Worm (Caenorhabditis elegans) whole organism, L3 larva: Measurements from ENCODE around the gene F59F5.7.

ENCODE experiments used
- R02D3.7 ChIP-seq: fragments of 150-350 bp; optimal IDR thresholded peaks from 2 replicates; lab custom pipeline; 2014; ENCODE audit warnings: missing biosample characterization, missing genetic modification characterization
- ZK546.5 ChIP-seq: sonication (generic microtip); optimal IDR thresholded peaks from 2 replicates; lab custom pipeline; 2017; ENCODE audit warnings: missing biosample characterization, missing genetic modification characterization
- ceh-16 ChIP-seq: sonication (generic microtip); optimal IDR thresholded peaks from 2 replicates; lab custom pipeline; 2017; ENCODE audit warnings: missing biosample characterization, missing genetic modification characterization
- ceh-28 ChIP-seq: fragments of 150-350 bp; optimal IDR thresholded peaks from 2 replicates; lab custom pipeline; 2014; ENCODE audit warnings: missing biosample characterization, missing genetic modification reagents, missing genetic modification characterization
- ceh-82 ChIP-seq: fragments of 150-350 bp; optimal IDR thresholded peaks from 2 replicates; lab custom pipeline; 2014; ENCODE audit warnings: missing biosample characterization, missing genetic modification characterization
- ceh-9 ChIP-seq: sonication (generic microtip); optimal IDR thresholded peaks from 2 replicates; lab custom pipeline; 2018; ENCODE audit warnings: missing biosample characterization, missing genetic modification characterization
- daf-12 ChIP-seq: fragments of 150-350 bp; optimal IDR thresholded peaks from 2 replicates; lab custom pipeline; 2014; ENCODE audit warnings: missing biosample characterization, missing genetic modification reagents, missing genetic modification characterization
- egl-27 ChIP-seq: sonication (generic microtip); optimal IDR thresholded peaks from 4 replicates; lab custom pipeline; 2017; ENCODE audit warnings: missing biosample characterization, missing genetic modification reagents, missing genetic modification characterization
- egl-5 ChIP-seq: fragments of 150-350 bp; optimal IDR thresholded peaks from 2 replicates; lab custom pipeline; 2017; ENCODE audit warnings: missing biosample characterization, missing genetic modification reagents, missing genetic modification characterization, inconsistent platforms
- elt-2 ChIP-seq: sonication (generic microtip); optimal IDR thresholded peaks from 2 replicates; lab custom pipeline; 2016; ENCODE audit warnings: missing genetic modification reagents, mild to moderate bottlenecking, missing genetic modification characterization, missing compliant biosample characterization
- eor-1 ChIP-seq, 2 experiments: fragments of 150-350 bp; optimal IDR thresholded peaks; 2 replicates each; lab custom pipeline; 2014 to 2018; ENCODE audit warnings: missing biosample characterization in 2 of 2, missing genetic modification characterization in 2 of 2
- fkh-10 ChIP-seq: sonication (generic microtip); optimal IDR thresholded peaks from 2 replicates; lab custom pipeline; 2017; ENCODE audit warnings: missing biosample characterization, missing genetic modification reagents, missing genetic modification characterization
- hmg-11 ChIP-seq: sonication (generic microtip); optimal IDR thresholded peaks from 2 replicates; lab custom pipeline; 2016; ENCODE audit warnings: missing genetic modification characterization, missing compliant biosample characterization
- jun-1 ChIP-seq: fragments of 150-350 bp; optimal IDR thresholded peaks from 2 replicates; lab custom pipeline; 2014; ENCODE audit warnings: missing biosample characterization, missing genetic modification reagents, missing genetic modification characterization
- lin-15B ChIP-seq: fragments of 150-350 bp; optimal IDR thresholded peaks from 2 replicates; lab custom pipeline; 2014; ENCODE audit warnings: missing biosample characterization, missing genetic modification characterization
- lin-39 ChIP-seq: fragments of 150-350 bp; optimal IDR thresholded peaks from 2 replicates; lab custom pipeline; 2018; ENCODE audit warnings: missing biosample characterization, missing genetic modification reagents, missing genetic modification characterization
- lsy-12 ChIP-seq: sonication (generic microtip); optimal IDR thresholded peaks from 2 replicates; lab custom pipeline; 2016; ENCODE audit warnings: mild to moderate bottlenecking, missing genetic modification characterization, missing compliant biosample characterization
- mdl-1 ChIP-seq: fragments of 150-350 bp; optimal IDR thresholded peaks from 2 replicates; lab custom pipeline; 2014; ENCODE audit warnings: missing biosample characterization, missing genetic modification characterization
- mml-1 ChIP-seq: fragments of 150-350 bp; sonication (generic microtip); optimal IDR thresholded peaks from 3 replicates; lab custom pipeline; 2014; ENCODE audit warnings: missing biosample characterization, missing genetic modification characterization
- nfya-1 ChIP-seq: sonication (generic microtip); optimal IDR thresholded peaks from 2 replicates; lab custom pipeline; 2017; ENCODE audit warnings: missing genetic modification characterization, mild to moderate bottlenecking, missing compliant biosample characterization, antibody characterized with exemption, moderate library complexity; ENCODE audit not compliant: insufficient read depth
- nhr-11 ChIP-seq: fragments of 150-350 bp; optimal IDR thresholded peaks from 2 replicates; lab custom pipeline; 2014; ENCODE audit warnings: missing biosample characterization, missing genetic modification characterization
- nhr-12 ChIP-seq: fragments of 150-350 bp; optimal IDR thresholded peaks from 2 replicates; lab custom pipeline; 2014; ENCODE audit warnings: missing biosample characterization, missing genetic modification characterization
- nhr-23 ChIP-seq: fragments of 150-350 bp; optimal IDR thresholded peaks from 2 replicates; lab custom pipeline; 2014; ENCODE audit warnings: missing biosample characterization, missing genetic modification reagents, missing genetic modification characterization
- nhr-25 ChIP-seq: sonication (generic microtip); optimal IDR thresholded peaks from 2 replicates; lab custom pipeline; 2017; ENCODE audit warnings: missing biosample characterization, missing genetic modification characterization
- nhr-28 ChIP-seq: fragments of 150-350 bp; optimal IDR thresholded peaks from 2 replicates; lab custom pipeline; 2014; ENCODE audit warnings: missing biosample characterization, missing genetic modification characterization
- nhr-43 ChIP-seq: sonication (generic microtip); optimal IDR thresholded peaks from 2 replicates; lab custom pipeline; 2016; ENCODE audit warnings: mild to moderate bottlenecking, missing genetic modification characterization, missing compliant biosample characterization; ENCODE audit not compliant: poor library complexity, severe bottlenecking
- nhr-76 ChIP-seq: fragments of 150-350 bp; sonication (generic microtip); optimal IDR thresholded peaks from 5 replicates; lab custom pipeline; 2014; ENCODE audit warnings: missing biosample characterization, missing genetic modification characterization
- nhr-77 ChIP-seq: fragments of 150-350 bp; optimal IDR thresholded peaks from 2 replicates; lab custom pipeline; 2014; ENCODE audit warnings: missing biosample characterization, missing genetic modification characterization
- pha-4 ChIP-seq: fragments of 150-350 bp; optimal IDR thresholded peaks from 2 replicates; lab custom pipeline; 2014; ENCODE audit warnings: missing biosample characterization, missing genetic modification reagents, missing genetic modification characterization
- pqm-1 ChIP-seq: fragments of 150-350 bp; optimal IDR thresholded peaks from 2 replicates; lab custom pipeline; 2017; ENCODE audit warnings: missing biosample characterization, missing genetic modification characterization, inconsistent platforms
- sea-2 ChIP-seq: fragments of 150-350 bp; sonication (generic microtip); optimal IDR thresholded peaks from 4 replicates; lab custom pipeline; 2014; ENCODE audit warnings: missing biosample characterization, missing genetic modification reagents, missing genetic modification characterization
- skn-1 ChIP-seq: fragments of 150-350 bp; optimal IDR thresholded peaks from 2 replicates; lab custom pipeline; 2014; ENCODE audit warnings: missing biosample characterization, missing genetic modification characterization
- snpc-4 ChIP-seq: fragments of 150-350 bp; optimal IDR thresholded peaks from 2 replicates; lab custom pipeline; 2014; ENCODE audit warnings: missing biosample characterization, missing genetic modification characterization
- tbx-2 ChIP-seq: sonication (generic microtip); optimal IDR thresholded peaks from 2 replicates; lab custom pipeline; 2016; ENCODE audit warnings: mild to moderate bottlenecking, missing genetic modification characterization, missing compliant biosample characterization
- unc-39 ChIP-seq: sonication (generic microtip); optimal IDR thresholded peaks from 4 replicates; lab custom pipeline; 2017; ENCODE audit warnings: missing biosample characterization, missing genetic modification characterization
- unc-62 ChIP-seq: fragments of 150-350 bp; sonication (generic microtip); optimal IDR thresholded peaks from 4 replicates; lab custom pipeline; 2014; ENCODE audit warnings: missing biosample characterization, missing genetic modification reagents, missing genetic modification characterization
- zag-1 ChIP-seq: fragments of 150-350 bp; optimal IDR thresholded peaks from 2 replicates; lab custom pipeline; 2014; ENCODE audit warnings: missing biosample characterization, missing genetic modification characterization
- ztf-11 ChIP-seq: fragments of 150-350 bp; optimal IDR thresholded peaks from 2 replicates; lab custom pipeline; 2014; ENCODE audit warnings: missing biosample characterization, missing genetic modification characterization
- ztf-4 ChIP-seq: fragments of 150-350 bp; optimal IDR thresholded peaks from 2 replicates; lab custom pipeline; 2014; ENCODE audit warnings: missing biosample characterization, missing genetic modification characterization

The F59F5.7 gene

ce11 chrX:10541789-10542188 is 17.5 kb upstream of the F59F5.7 start:
- TF ChIP-seq ztf-11 (tag; lab: Kevin White, UChicago): no peak
- no peak for TF ChIP-seq nhr-28 (tag; lab: Kevin White, UChicago)
- no peak for TF ChIP-seq R02D3.7 (tag; lab: Kevin White, UChicago)
- TF ChIP-seq egl-27 (tag; lab: Kevin White, UChicago): no peak
- TF ChIP-seq ceh-82: no peak
- TF ChIP-seq mdl-1: no peak
- no peak for TF ChIP-seq egl-5 (tag; lab: Kevin White, UChicago)
- TF ChIP-seq, all 47 proteins: peak for 0

- no peak for TF ChIP-seq R02D3.7 (tag; lab: Kevin White, UChicago)
- peak; percentile 27 for TF ChIP-seq elt-2 (tag; lab: Kevin White, UChicago)
- peak; percentile 22 for TF ChIP-seq pqm-1 (tag; lab: Kevin White, UChicago)
- TF ChIP-seq, all 47 proteins: peak for 2
These were observed 16.8 kb upstream of the F59F5.7 start, which contains the start of the genes F59F5.3 and F59F5.4 for ce11 chrX:10542313-10543048. Gene F59F5.3 (minus strand): TSS chrX:10542413. Gene F59F5.4 (plus strand): TSS chrX:10542998.

ce11 chrX:10545716-10546115 is 13.6 kb upstream of the F59F5.7 start, which contains the start of gene F59F5.5:
Gene F59F5.5 (plus strand): TSS chrX:10546016.
- TF ChIP-seq daf-12 (tag; lab: Kevin White, UChicago): no peak
- TF ChIP-seq nfya-1 (tag; lab: Kevin White, UChicago): no peak
- TF ChIP-seq ZK546.5 (tag; lab: Kevin White, UChicago): no peak
- no peak for TF ChIP-seq elt-2 (tag; lab: Kevin White, UChicago)
- no peak for TF ChIP-seq skn-1 (tag; lab: Kevin White, UChicago)
- TF ChIP-seq R02D3.7 (tag; lab: Kevin White, UChicago): no peak
- TF ChIP-seq mml-1: no peak

ce11 chrX:10553048-10553447 is 6.3 kb upstream of the F59F5.7 start:
- TF ChIP-seq unc-62 (GFP tag; lab: Kevin White, UChicago) (no peak), sea-2 (GFP tag; lab: Kevin White, UChicago) (no peak), unc-39 (tag; lab: Kevin White, UChicago) (no peak), zag-1 (no peak), egl-27 (tag; lab: Kevin White, UChicago) (no peak), nhr-76 (tag; lab: Kevin White, UChicago) (no peak), nhr-12 (tag; lab: Kevin White, UChicago) (no peak), egl-5 (tag; lab: Kevin White, UChicago) (no peak), mml-1 (no peak)
- TF ChIP-seq, all 47 proteins: peak for 0

ce11 chrX:10555189-10555964 is 3.9 kb upstream of the F59F5.7 start, which contains the start of gene syd-2:
Gene syd-2 (minus strand): TSS chrX:10555239.
- TF ChIP-seq lsy-12 (tag; lab: Kevin White, UChicago) (peak; percentile 30), lin-39 (tag; lab: Kevin White, UChicago) (peak; percentile 95), nhr-77 (no peak), skn-1 (tag; lab: Kevin White, UChicago) (peak; percentile 6), ceh-28 (tag; lab: Kevin White, UChicago) (peak; percentile 70), nhr-23 (tag; lab: Kevin White, UChicago) (peak; percentile 59), mml-1 (no peak), R02D3.7 (tag; lab: Kevin White, UChicago) (peak; percentile 19), unc-62 (GFP tag; lab: Kevin White, UChicago) (peak; percentile 79), tbx-2 (tag; lab: Kevin White, UChicago) (peak; percentile 57), eor-1 (tag; optimal IDR thresholded peaks at IDR 0.05; lab: Kevin White, UChicago) (no peak), ceh-9 (tag; lab: Kevin White, UChicago) (no peak), egl-27 (tag; lab: Kevin White, UChicago) (peak; percentile 4), egl-5 (tag; lab: Kevin White, UChicago) (peak; percentile 6), nhr-43 (tag; lab: Kevin White, UChicago) (no peak), fkh-10 (GFP tag; lab: Kevin White, UChicago) (peak; percentile 85), nhr-11 (tag; lab: Kevin White, UChicago) (peak; percentile 47), hmg-11 (tag; lab: Kevin White, UChicago) (peak; percentile 95), snpc-4 (tag; lab: Kevin White, UChicago) (no peak), daf-12 (tag; lab: Kevin White, UChicago) (no peak), jun-1 (peak; percentile 35), elt-2 (tag; lab: Kevin White, UChicago) (peak; percentile 34), pha-4 (tag; lab: Kevin White, UChicago) (peak; percentile 68), nfya-1 (tag; lab: Kevin White, UChicago) (peak; percentile 75), ceh-16 (tag; lab: Kevin White, UChicago) (no peak), ztf-4 (tag; lab: Kevin White, UChicago) (no peak), mdl-1 (no peak), pqm-1 (tag; lab: Kevin White, UChicago) (peak; percentile 2), nhr-25 (tag; lab: Kevin White, UChicago) (peak; percentile 27), lin-15B (peak; percentile 55)
